Worm (Caenorhabditis elegans) whole organism, young adult: Measurements from ENCODE around the gene C32B5.18.
"Not testable (repeated sequence)": the region's sequence is repeated elsewhere in the genome, so short reads cannot be mapped to it uniquely, and the experiment has no call there.

Experiments
- B0019.2 ChIP-seq: fragments of 200-800 bp; sonication (Bioruptor generic); conservative IDR thresholded peaks from 2 replicates; pipeline ENCODE4 v1.3.6; 2022; ENCODE audit warnings: missing genetic modification reagents, missing genetic modification characterization, missing compliant biosample characterization
- B0261.1 ChIP-seq: sonication (generic microtip); optimal IDR thresholded peaks from 2 replicates; lab custom pipeline; 2016; ENCODE audit warnings: mild to moderate bottlenecking, missing genetic modification characterization, moderate library complexity, missing compliant biosample characterization
- B0336.3 ChIP-seq: fragments of 200-800 bp; sonication (Bioruptor generic); IDR thresholded peaks from 2 replicates; pipeline ENCODE4 v1.3.6; 2022; ENCODE audit warnings: missing genetic modification characterization, missing compliant biosample characterization
- D2030.7 ChIP-seq: fragments of 200-800 bp; sonication (Bioruptor generic); IDR thresholded peaks from 2 replicates; pipeline ENCODE4 v1.3.6; 2022; ENCODE audit warnings: missing genetic modification reagents, missing genetic modification characterization, missing compliant biosample characterization
- F37B4.10 ChIP-seq: fragments of 200-800 bp; sonication (Bioruptor generic); IDR thresholded peaks from 2 replicates; pipeline ENCODE4 v1.3.6; 2022; ENCODE audit warnings: missing genetic modification characterization, missing compliant biosample characterization
- F55B11.4 ChIP-seq: sonication (generic microtip); optimal IDR thresholded peaks from 2 replicates; lab custom pipeline; 2016; ENCODE audit warnings: missing compliant biosample characterization, missing genetic modification characterization, borderline replicate concordance; ENCODE audit not compliant: insufficient read depth
- T07F8.4 ChIP-seq: sonication (generic microtip); optimal IDR thresholded peaks from 2 replicates; lab custom pipeline; 2016; ENCODE audit warnings: mild to moderate bottlenecking, missing genetic modification characterization, moderate library complexity, missing compliant biosample characterization
- Y53G8AR.9 ChIP-seq: fragments of 200-800 bp; sonication (Bioruptor generic); conservative IDR thresholded peaks from 2 replicates; pipeline ENCODE4 v1.3.6; 2022; ENCODE audit warnings: missing genetic modification reagents, missing genetic modification characterization, missing compliant biosample characterization
- Y95B8A.8 ChIP-seq: fragments of 200-800 bp; sonication (Bioruptor generic); IDR thresholded peaks from 2 replicates; pipeline ENCODE4 v1.3.6; 2022; ENCODE audit warnings: missing genetic modification reagents, missing genetic modification characterization, missing compliant biosample characterization
- aptf-2 ChIP-seq: fragments of 200-800 bp; sonication (Bioruptor generic); conservative IDR thresholded peaks from 2 replicates; pipeline ENCODE4 v1.3.6; 2022; ENCODE audit warnings: missing genetic modification reagents, missing genetic modification characterization, missing compliant biosample characterization
- attf-3 ChIP-seq: fragments of 200-800 bp; sonication (Bioruptor generic); conservative IDR thresholded peaks from 2 replicates; pipeline ENCODE4 v1.3.6; 2022; ENCODE audit warnings: missing genetic modification reagents, missing genetic modification characterization, missing compliant biosample characterization
- bed-2 ChIP-seq: fragments of 200-800 bp; sonication (Bioruptor generic); IDR thresholded peaks from 2 replicates; pipeline ENCODE4 v1.3.6; 2022; ENCODE audit warnings: missing genetic modification reagents, missing genetic modification characterization, missing compliant biosample characterization
- cebp-1 ChIP-seq, 2 experiments: fragments of 200-800 bp in 1 of 2; sonication (Bioruptor generic) in 1 of 2; sonication (generic microtip) in 1 of 2; IDR thresholded peaks in 1 of 2; optimal IDR thresholded peaks in 1 of 2; 2 replicates each; pipeline versions ENCODE4 v1.3.6 to Lab custom; 2017 to 2022; ENCODE audit warnings: missing compliant biosample characterization in 2 of 2, missing genetic modification characterization in 2 of 2, mild to moderate bottlenecking in 1 of 2, missing genetic modification reagents in 1 of 2, moderate library complexity in 1 of 2
- ceh-100 ChIP-seq: fragments of 200-800 bp; sonication (Bioruptor generic); IDR thresholded peaks from 2 replicates; pipeline ENCODE4 v1.3.6; 2022; ENCODE audit warnings: missing genetic modification reagents, missing genetic modification characterization, missing compliant biosample characterization
- ceh-58 ChIP-seq: fragments of 200-800 bp; sonication (Bioruptor generic); IDR thresholded peaks from 2 replicates; pipeline ENCODE4 v1.3.6; 2022; ENCODE audit warnings: missing genetic modification characterization, missing compliant biosample characterization
- ceh-91 ChIP-seq: fragments of 200-800 bp; sonication (Bioruptor generic); IDR thresholded peaks from 2 replicates; pipeline ENCODE4 v1.3.6; 2022; ENCODE audit warnings: missing genetic modification reagents, missing genetic modification characterization, missing compliant biosample characterization
- die-1 ChIP-seq: sonication (generic microtip); optimal IDR thresholded peaks from 2 replicates; lab custom pipeline; 2016; ENCODE audit warnings: missing genotype, mild to moderate bottlenecking, missing genetic modification characterization, missing compliant biosample characterization
- dox-1 ChIP-seq: fragments of 200-800 bp; sonication (Bioruptor generic); IDR thresholded peaks from 2 replicates; pipeline ENCODE4 v1.3.6; 2022; ENCODE audit warnings: missing genetic modification reagents, missing genetic modification characterization, missing compliant biosample characterization
- dpl-1 ChIP-seq: fragments of 150-350 bp; optimal IDR thresholded peaks from 2 replicates; lab custom pipeline; 2014; ENCODE audit warnings: missing biosample characterization, missing genetic modification reagents, missing genetic modification characterization
- efl-1 ChIP-seq: fragments of 150-350 bp; optimal IDR thresholded peaks from 2 replicates; lab custom pipeline; 2014; ENCODE audit warnings: missing biosample characterization, missing genetic modification reagents, missing genetic modification characterization
- egl-44 ChIP-seq: fragments of 200-800 bp; sonication (Bioruptor generic); IDR thresholded peaks from 2 replicates; pipeline ENCODE4 v1.3.6; 2022; ENCODE audit warnings: missing genetic modification reagents, missing genetic modification characterization, missing compliant biosample characterization
- ekl-4 ChIP-seq: fragments of 200-800 bp; sonication (Bioruptor generic); IDR thresholded peaks from 2 replicates; pipeline ENCODE4 v1.3.6; 2022; ENCODE audit warnings: missing genetic modification reagents, missing genetic modification characterization, missing compliant biosample characterization
- hmg-20 ChIP-seq: fragments of 200-800 bp; sonication (Bioruptor generic); IDR thresholded peaks from 2 replicates; pipeline ENCODE4 v1.3.6; 2022; ENCODE audit warnings: missing genetic modification reagents, missing genetic modification characterization, missing compliant biosample characterization
- let-526 ChIP-seq: fragments of 200-800 bp; sonication (Bioruptor generic); IDR thresholded peaks from 2 replicates; pipeline ENCODE4 v1.3.6; 2022; ENCODE audit warnings: missing genetic modification reagents, missing genetic modification characterization, missing compliant biosample characterization
- lsy-27 ChIP-seq: sonication (generic microtip); optimal IDR thresholded peaks from 2 replicates; lab custom pipeline; 2017; ENCODE audit warnings: missing genetic modification characterization, mild to moderate bottlenecking, missing compliant biosample characterization, antibody characterized with exemption, missing genotype, borderline replicate concordance; ENCODE audit not compliant: insufficient read depth
- madf-6 ChIP-seq: fragments of 200-800 bp; sonication (Bioruptor generic); IDR thresholded peaks from 2 replicates; pipeline ENCODE4 v1.3.6; 2022; ENCODE audit warnings: missing genetic modification reagents, missing genetic modification characterization, missing compliant biosample characterization
- mcd-1 ChIP-seq: fragments of 200-800 bp; sonication (Bioruptor generic); IDR thresholded peaks from 2 replicates; pipeline ENCODE4 v1.3.6; 2022; ENCODE audit warnings: missing genetic modification reagents, missing genetic modification characterization, missing compliant biosample characterization
- nhr-179 ChIP-seq: sonication (generic microtip); optimal IDR thresholded peaks from 2 replicates; lab custom pipeline; 2016; ENCODE audit warnings: mild to moderate bottlenecking, missing genetic modification characterization, missing compliant biosample characterization
- nhr-27 ChIP-seq: fragments of 200-800 bp; sonication (Bioruptor generic); optimal IDR thresholded peaks from 2 replicates; lab custom pipeline; 2018; ENCODE audit warnings: mild to moderate bottlenecking, missing genetic modification characterization, moderate library complexity, missing compliant biosample characterization
- nhr-90 ChIP-seq: sonication (generic microtip); optimal IDR thresholded peaks from 2 replicates; lab custom pipeline; 2016; ENCODE audit warnings: missing genotype, mild to moderate bottlenecking, missing genetic modification characterization, missing compliant biosample characterization
- pbrm-1 ChIP-seq: fragments of 200-800 bp; sonication (Bioruptor generic); IDR thresholded peaks from 2 replicates; pipeline ENCODE4 v1.3.6; 2022; ENCODE audit warnings: missing genetic modification reagents, missing genetic modification characterization, missing compliant biosample characterization
- rcor-1 ChIP-seq: fragments of 200-800 bp; sonication (Bioruptor generic); IDR thresholded peaks from 2 replicates; pipeline ENCODE4 v1.3.6; 2022; ENCODE audit warnings: missing genetic modification reagents, missing genetic modification characterization, missing compliant biosample characterization
- repo-1 ChIP-seq: sonication (generic microtip); optimal IDR thresholded peaks from 2 replicates; lab custom pipeline; 2017; ENCODE audit warnings: mild to moderate bottlenecking, missing genetic modification characterization, missing compliant biosample characterization
- tbx-9 ChIP-seq: sonication (generic microtip); optimal IDR thresholded peaks from 2 replicates; lab custom pipeline; 2016; ENCODE audit warnings: borderline replicate concordance, missing genetic modification characterization, inconsistent platforms, missing compliant biosample characterization
- tlf-1 ChIP-seq: fragments of 200-800 bp; sonication (Bioruptor generic); optimal IDR thresholded peaks from 2 replicates; lab custom pipeline; 2018; ENCODE audit warnings: mild to moderate bottlenecking, missing genetic modification characterization, missing compliant biosample characterization
- zfh-2 ChIP-seq: fragments of 200-800 bp; sonication (Bioruptor generic); conservative IDR thresholded peaks from 2 replicates; pipeline ENCODE4 v1.3.6; 2022; ENCODE audit warnings: missing genetic modification reagents, missing genetic modification characterization, missing compliant biosample characterization
- ztf-25 ChIP-seq: fragments of 200-800 bp; sonication (Bioruptor generic); IDR thresholded peaks from 2 replicates; pipeline ENCODE4 v1.3.6; 2022; ENCODE audit warnings: missing genetic modification reagents, missing genetic modification characterization, missing compliant biosample characterization
- ztf-28 ChIP-seq: fragments of 200-800 bp; sonication (Bioruptor generic); IDR thresholded peaks from 2 replicates; pipeline ENCODE4 v1.3.6; 2022; ENCODE audit warnings: missing genetic modification reagents, missing genetic modification characterization, missing compliant biosample characterization

The C32B5.18 gene

DNA sequence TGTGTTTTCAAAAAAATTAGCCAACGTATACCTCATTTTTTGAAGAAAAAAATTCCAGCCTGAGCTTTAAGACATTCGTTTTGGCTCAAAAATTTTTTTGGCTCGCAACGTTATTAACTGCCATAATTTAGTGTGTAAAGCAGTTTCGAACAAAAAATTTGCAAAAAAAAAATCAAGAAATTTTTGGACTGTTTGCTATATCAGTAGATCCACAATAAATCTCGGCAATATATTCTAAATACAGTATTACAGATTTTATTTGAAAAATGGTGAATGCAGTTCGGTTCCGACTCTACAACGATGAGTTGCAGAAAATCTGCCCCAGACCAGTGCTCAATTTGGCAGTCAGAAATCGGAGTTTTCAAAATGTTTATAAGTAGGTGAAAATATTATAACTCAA is 7.8 kb downstream of the C32B5.18 start, which contains the start of gene C32B5.6:
Gene C32B5.6 (plus strand): TSS at position 301 of the 400 bp plus-strand sequence.
- not testable (repeated sequence) for TF ChIP-seq bed-2; let-526 (GFP tag; lab: Robert Waterston, UW); efl-1 (GFP tag; lab: Kevin White, UChicago)

DNA sequence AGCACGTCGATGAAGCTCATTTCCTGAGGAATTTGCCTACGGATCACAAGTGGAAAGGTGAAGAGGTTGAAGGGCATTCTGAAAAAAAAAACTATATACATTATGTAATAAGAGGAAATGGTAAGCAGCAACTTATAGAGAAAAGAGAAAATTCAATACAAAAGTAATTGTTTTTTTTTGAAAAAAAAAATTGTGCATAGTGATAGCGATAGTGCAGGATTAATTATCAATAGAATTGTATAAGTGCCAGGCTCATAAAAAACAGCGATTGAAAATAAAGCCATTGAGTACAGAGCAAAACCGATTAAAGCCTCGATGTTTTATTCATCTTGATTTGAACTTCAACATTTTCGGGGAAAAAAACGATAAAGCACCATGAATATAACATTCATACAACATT is 12.5 kb downstream of the C32B5.18 start, which contains the start of gene C32B5.15:
Gene C32B5.15 (minus strand): TSS at position 101 of the 400 bp plus-strand sequence.
- TF ChIP-seq F55B11.4 (tag; lab: Kevin White, UChicago) = no peak
- TF ChIP-seq ceh-91 (GFP tag; lab: Robert Waterston, UW) = no peak

DNA sequence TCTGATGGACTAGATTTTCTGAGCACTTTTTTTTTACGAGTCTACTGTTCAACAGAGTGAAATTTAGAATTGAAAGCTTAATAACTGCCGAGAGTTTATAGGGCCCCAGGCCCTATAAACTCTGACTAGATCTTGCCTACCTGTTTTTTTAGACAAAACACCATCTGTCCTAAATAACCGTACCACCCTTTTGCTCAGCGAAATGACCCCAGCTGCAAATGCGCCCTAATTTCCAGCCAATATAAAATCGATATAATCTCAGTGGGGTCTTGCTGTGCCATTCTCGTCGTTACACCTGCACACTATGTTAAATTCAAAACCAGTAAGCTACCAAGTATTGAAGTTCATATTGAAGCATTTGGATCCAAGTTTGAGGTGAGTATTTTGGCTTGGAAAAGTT is 13.7 kb downstream of the C32B5.18 start, which contains the start of gene fbxc-14:
Gene fbxc-14 (plus strand): TSS at position 301 of the 400 bp plus-strand sequence.
- no peak for TF ChIP-seq dpl-1 (GFP tag; lab: Kevin White, UChicago)
- no peak for TF ChIP-seq tlf-1 (GFP tag; lab: Kevin White, UChicago)
- no peak for TF ChIP-seq nhr-179 (tag; lab: Kevin White, UChicago)
- no peak for TF ChIP-seq tbx-9 (tag; lab: Kevin White, UChicago)
- TF ChIP-seq T07F8.4 (tag; lab: Kevin White, UChicago) = no peak
- TF ChIP-seq madf-6 = no peak
- no peak for TF ChIP-seq B0336.3 (GFP tag; lab: Robert Waterston, UW)
- TF ChIP-seq B0261.1 (tag; lab: Kevin White, UChicago) = no peak
- TF ChIP-seq die-1 (tag; lab: Kevin White, UChicago) = no peak
- TF ChIP-seq, all 124 proteins: peak for 0

DNA sequence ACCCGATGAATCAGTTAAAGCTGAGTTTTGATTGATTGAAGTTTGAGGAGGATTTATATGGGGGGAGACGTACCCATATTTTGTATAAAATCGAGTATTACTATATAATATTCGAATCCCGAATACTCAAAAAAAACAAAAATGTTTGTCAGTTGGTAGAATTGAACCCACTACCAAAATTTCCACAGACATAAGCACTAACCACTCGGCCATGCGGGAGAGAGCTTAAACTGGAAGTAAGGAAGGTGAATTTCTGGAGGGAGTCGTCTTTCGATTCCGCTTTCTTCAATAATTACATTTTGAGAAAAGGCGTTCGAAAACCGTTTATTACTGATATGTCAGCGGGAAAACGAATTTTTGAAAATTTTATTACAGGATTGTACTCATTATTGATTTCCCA is 16.8 kb downstream of the C32B5.18 start:
- TF ChIP-seq D2030.7 (GFP tag; lab: Robert Waterston, UW) (peak; percentile 53; the same call in 1 of the 2 replicates), ceh-100 (GFP tag; lab: Robert Waterston, UW) (0 out of 2 replicates have a peak, but pooled peaks have one; percentile 13), ztf-25 (0 out of 2 replicates have a peak, but pooled peaks have one; percentile 13), egl-44 (GFP tag; lab: Robert Waterston, UW) (peak; percentile 37; the same call in 1 of the 2 replicates), dox-1 (GFP tag; lab: Robert Waterston, UW) (peak; percentile 60), mcd-1 (GFP tag; lab: Robert Waterston, UW) (peak; percentile 52), rcor-1 (GFP tag; lab: Robert Waterston, UW) (peak; percentile 77), Y95B8A.8 (GFP tag; lab: Robert Waterston, UW) (0 out of 2 replicates have a peak, but pooled peaks have one; percentile 53), hmg-20 (0 out of 2 replicates have a peak, but pooled peaks have one; percentile 28), pbrm-1 (0 out of 2 replicates have a peak, but pooled peaks have one; percentile 45)

DNA sequence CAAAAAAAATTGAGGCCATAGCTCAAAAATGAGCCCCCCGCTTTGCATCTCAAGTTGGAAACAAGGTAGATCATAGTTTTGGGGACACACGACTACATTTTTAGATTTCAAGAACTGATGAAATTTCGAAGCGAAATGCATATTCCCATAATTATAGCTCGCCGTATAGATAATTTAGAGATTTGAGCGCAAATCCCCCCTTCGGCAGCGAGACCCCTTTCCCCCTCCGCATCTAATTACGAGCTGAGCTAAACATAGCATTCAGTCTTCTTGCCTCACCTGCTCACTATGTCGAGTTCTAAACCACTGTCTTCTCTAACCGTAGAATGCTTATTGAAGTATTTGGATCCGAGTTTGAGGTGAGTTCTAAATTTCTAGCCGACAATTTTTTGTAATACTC is 18.8 kb downstream of the C32B5.18 start, which contains the start of the genes fbxc-17 and fbxc-15:
Gene fbxc-17 (minus strand): TSS at position 101 of the 400 bp plus-strand sequence.
Gene fbxc-15 (plus strand): TSS at position 289 of the 400 bp plus-strand sequence.
- no peak for TF ChIP-seq ceh-58 (GFP tag; lab: Robert Waterston, UW)
- TF ChIP-seq B0019.2 (GFP tag; lab: Robert Waterston, UW) = no peak
- TF ChIP-seq ekl-4 (GFP tag; lab: Robert Waterston, UW) = no peak
- no peak for TF ChIP-seq attf-3 (GFP tag; lab: Robert Waterston, UW)
- TF ChIP-seq nhr-27 (tag; lab: Kevin White, UChicago) = no peak
- no peak for TF ChIP-seq zfh-2 (GFP tag; lab: Robert Waterston, UW)
- TF ChIP-seq cebp-1 (GFP tag; IDR thresholded peaks at IDR 0.05; lab: Robert Waterston, UW) = no peak
- TF ChIP-seq cebp-1 (tag; optimal IDR thresholded peaks at IDR 0.05; lab: Kevin White, UChicago) = no peak
- no peak for TF ChIP-seq aptf-2 (GFP tag; lab: Robert Waterston, UW)
- no peak for TF ChIP-seq F37B4.10 (GFP tag; lab: Robert Waterston, UW)
- no peak for TF ChIP-seq Y53G8AR.9 (GFP tag; lab: Robert Waterston, UW)
- TF ChIP-seq repo-1 (tag; lab: Kevin White, UChicago) = no peak
- TF ChIP-seq nhr-90 (tag; lab: Kevin White, UChicago) = no peak
- no peak for TF ChIP-seq lsy-27 (tag; lab: Kevin White, UChicago)
- no peak for TF ChIP-seq ztf-28 (GFP tag; lab: Robert Waterston, UW)
